Worm (Caenorhabditis elegans) whole organism, mixed stage, embryonic: Measurements from ENCODE around the gene cfz-2.

ENCODE experiments used
- ces-1 ChIP-seq: fragments of 150-350 bp; optimal IDR thresholded peaks from 2 replicates; lab custom pipeline; 2014; ENCODE audit warnings: missing biosample characterization, missing genetic modification reagents, missing genetic modification characterization
- unc-62 ChIP-seq: fragments of 150-350 bp; optimal IDR thresholded peaks from 2 replicates; lab custom pipeline; 2014; ENCODE audit warnings: missing biosample characterization, missing genetic modification reagents, missing genetic modification characterization

DNA sequence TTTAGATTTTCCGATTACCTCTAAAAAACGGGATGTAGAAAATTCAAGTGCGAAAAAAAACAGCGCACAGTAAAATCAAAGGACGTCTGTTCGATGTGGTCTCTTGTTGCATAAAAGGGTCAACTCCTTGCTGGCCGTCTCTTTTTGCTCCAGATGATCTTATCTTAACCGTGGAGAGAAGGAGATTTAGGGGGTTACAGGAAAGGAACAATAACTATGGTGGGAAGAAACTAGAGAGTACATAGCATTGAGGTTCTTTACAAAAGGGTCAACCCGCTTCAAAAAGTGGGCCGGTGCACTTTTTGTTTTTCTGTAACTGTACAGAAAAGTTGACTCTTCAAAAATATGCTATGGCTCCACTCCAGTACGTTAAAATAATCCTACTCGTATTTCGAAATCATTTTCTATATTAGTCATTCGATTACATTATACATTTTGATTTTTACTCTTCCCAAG lies 13.1 kb downstream of the cfz-2 start, which contains the start of the genes T20D4.19 and srj-9:
- TF ChIP-seq ces-1 (GFP tag; lab: Kevin White, UChicago): no peak
- no peak for TF ChIP-seq unc-62 (GFP tag; lab: Kevin White, UChicago)
